Worm (Caenorhabditis elegans) whole organism, L4 larva: Measurements from ENCODE around the gene R13H4.7.
A peak's percentile ranks its signal among the peaks of the same experiment; 100 is the strongest.

ENCODE experiments used
- R02D3.7 ChIP-seq: fragments of 150-350 bp; sonication (generic microtip); optimal IDR thresholded peaks from 3 replicates; lab custom pipeline; 2014; ENCODE audit warnings: missing biosample characterization, missing genetic modification characterization
- T20F7.1 ChIP-seq: fragments of 200-800 bp; sonication (Bioruptor generic); optimal IDR thresholded peaks from 2 replicates; lab custom pipeline; 2018; ENCODE audit warnings: mild to moderate bottlenecking, missing genetic modification characterization, missing compliant biosample characterization
- ceh-32 ChIP-seq: sonication (generic microtip); optimal IDR thresholded peaks from 2 replicates; lab custom pipeline; 2016; ENCODE audit warnings: mild to moderate bottlenecking, missing genetic modification characterization, missing compliant biosample characterization; ENCODE audit not compliant: poor library complexity
- ceh-44 ChIP-seq: fragments of 200-800 bp; sonication (Bioruptor generic); IDR thresholded peaks from 2 replicates; pipeline ENCODE4 v1.3.6; 2022; ENCODE audit warnings: missing genetic modification reagents, missing genetic modification characterization, missing compliant biosample characterization
- cey-2 ChIP-seq: sonication (generic microtip); optimal IDR thresholded peaks from 3 replicates; lab custom pipeline; 2017; ENCODE audit warnings: missing genetic modification characterization, mild to moderate bottlenecking, missing compliant biosample characterization, antibody characterized with exemption, borderline replicate concordance; ENCODE audit not compliant: insufficient read depth
- daf-8 ChIP-seq: fragments of 200-800 bp; sonication (Bioruptor generic); IDR thresholded peaks from 2 replicates; pipeline ENCODE4 v1.3.6; 2022; ENCODE audit warnings: missing genetic modification characterization, missing compliant biosample characterization
- jun-1 ChIP-seq: fragments of 150-350 bp; optimal IDR thresholded peaks from 2 replicates; lab custom pipeline; 2014; ENCODE audit warnings: missing biosample characterization, missing genetic modification reagents, missing genetic modification characterization
- nhr-10 ChIP-seq: fragments of 150-350 bp; optimal IDR thresholded peaks from 2 replicates; lab custom pipeline; 2014; ENCODE audit warnings: missing biosample characterization, missing genetic modification characterization
- nhr-48 ChIP-seq: sonication (generic microtip); optimal IDR thresholded peaks from 2 replicates; lab custom pipeline; 2016; ENCODE audit warnings: mild to moderate bottlenecking, missing genetic modification characterization, missing compliant biosample characterization
- pqm-1 ChIP-seq: sonication (generic microtip); optimal IDR thresholded peaks from 2 replicates; lab custom pipeline; 2017; ENCODE audit warnings: missing biosample characterization, missing genetic modification characterization
- unc-62 ChIP-seq, 3 experiments: fragments of 150-350 bp in 1 of 3; sonication (generic microtip); optimal IDR thresholded peaks in 2 of 3; peaks in 1 of 3; 1 replicate in 1 of 3; 2 replicates in 2 of 3; lab custom pipeline; 2014 to 2017; ENCODE audit warnings: missing biosample characterization in 3 of 3, missing genetic modification characterization in 3 of 3, missing genetic modification reagents in 3 of 3, missing genotype in 1 of 3
- vab-7 ChIP-seq: fragments of 200-800 bp; sonication (Bioruptor generic); IDR thresholded peaks from 2 replicates; pipeline ENCODE4 v1.3.6; 2022; ENCODE audit warnings: missing genetic modification reagents, missing genetic modification characterization, missing compliant biosample characterization
- ztf-7 ChIP-seq: fragments of 150-350 bp; optimal IDR thresholded peaks from 2 replicates; lab custom pipeline; 2014; ENCODE audit warnings: missing biosample characterization, missing genetic modification characterization

ce11 chrV:11823978-11824377 lies 44.1 kb downstream of the R13H4.7 start:
- TF ChIP-seq nhr-48 (tag; lab: Kevin White, UChicago): peak; percentile 95
- no peak for TF ChIP-seq ceh-32
- TF ChIP-seq ztf-7 (tag; lab: Kevin White, UChicago): no peak
- peak; percentile 30 for TF ChIP-seq cey-2
- peak; percentile 20 for TF ChIP-seq jun-1 (tag; lab: Kevin White, UChicago)
- TF ChIP-seq pqm-1: peak; percentile 68
- TF ChIP-seq nhr-10 (tag; lab: Kevin White, UChicago): peak; percentile 98
- peak in 1 of 2 experiments; percentile 93 for TF ChIP-seq unc-62 (GFP tag; optimal IDR thresholded peaks at IDR 0.05 in 1 of 2; lab: Kevin White, UChicago)
- no peak for TF ChIP-seq unc-62 (tag; optimal IDR thresholded peaks at IDR 0.05; lab: Kevin White, UChicago)
- TF ChIP-seq R02D3.7: no peak
- no peak for TF ChIP-seq vab-7 (GFP tag; lab: Robert Waterston, UW)
- TF ChIP-seq T20F7.1: peak; percentile 14
- no peak for TF ChIP-seq ceh-44 (GFP tag; lab: Robert Waterston, UW)
- no peak for TF ChIP-seq daf-8 (GFP tag; lab: Robert Waterston, UW)
